Worm (Caenorhabditis elegans) whole organism, L1 larva: ENCODE measurements around the gene pst-1.
A peak's percentile ranks its signal among the peaks of the same experiment; 100 is the strongest.

Experiments
- C04F5.9 ChIP-seq: sonication (generic microtip); optimal IDR thresholded peaks from 2 replicates; lab custom pipeline; 2016; ENCODE audit warnings: missing genetic modification characterization, missing compliant biosample characterization
- C34B4.2 ChIP-seq: sonication (generic microtip); optimal IDR thresholded peaks from 2 replicates; lab custom pipeline; 2017; ENCODE audit warnings: mild to moderate bottlenecking, missing genetic modification characterization, missing compliant biosample characterization
- F16B12.6 ChIP-seq: fragments of 150-350 bp; optimal IDR thresholded peaks from 2 replicates; lab custom pipeline; 2014; ENCODE audit warnings: missing biosample characterization, missing genetic modification characterization
- Y116A8C.19 ChIP-seq: sonication (generic microtip); optimal IDR thresholded peaks from 2 replicates; lab custom pipeline; 2016; ENCODE audit warnings: missing compliant biosample characterization, missing genetic modification characterization, borderline replicate concordance
- aha-1 ChIP-seq: fragments of 150-350 bp; optimal IDR thresholded peaks from 2 replicates; lab custom pipeline; 2014; ENCODE audit warnings: missing biosample characterization, missing genetic modification characterization
- alr-1 ChIP-seq: fragments of 200-800 bp; sonication (Bioruptor generic); optimal IDR thresholded peaks from 2 replicates; lab custom pipeline; 2018; ENCODE audit warnings: borderline replicate concordance, mild to moderate bottlenecking, missing genetic modification characterization, missing compliant biosample characterization
- aly-2 ChIP-seq: fragments of 150-350 bp; optimal IDR thresholded peaks from 2 replicates; lab custom pipeline; 2014; ENCODE audit warnings: missing biosample characterization, missing genetic modification characterization
- ama-1 ChIP-seq: fragments of 150-350 bp; optimal IDR thresholded peaks from 2 replicates; lab custom pipeline; 2014
- ceh-63 ChIP-seq: fragments of 200-800 bp; sonication (Bioruptor generic); optimal IDR thresholded peaks from 2 replicates; lab custom pipeline; 2018; ENCODE audit warnings: mild to moderate bottlenecking, missing genetic modification characterization, missing compliant biosample characterization
- ceh-82 ChIP-seq, 3 experiments: fragments of 150-350 bp in 1 of 3; sonication (generic microtip) in 2 of 3; optimal IDR thresholded peaks; 2 replicates each; lab custom pipeline; 2014 to 2017; ENCODE audit warnings: missing biosample characterization in 3 of 3, missing genetic modification characterization in 3 of 3
- efl-1 ChIP-seq, 4 experiments: fragments of 150-350 bp; optimal IDR thresholded peaks in 3 of 4; peaks in 1 of 4; 1 replicate in 1 of 4; 2 replicates in 3 of 4; lab custom pipeline; 2014; ENCODE audit warnings: missing biosample characterization in 2 of 4, missing genetic modification characterization in 2 of 4, missing genetic modification reagents in 2 of 4
- efl-3 ChIP-seq: fragments of 200-800 bp; sonication (Bioruptor generic); optimal IDR thresholded peaks from 2 replicates; lab custom pipeline; 2018; ENCODE audit warnings: mild to moderate bottlenecking, missing genetic modification characterization, missing compliant biosample characterization
- egl-13 ChIP-seq: sonication (generic microtip); optimal IDR thresholded peaks from 2 replicates; lab custom pipeline; 2016; ENCODE audit warnings: missing genotype, missing genetic modification reagents, missing genetic modification characterization, missing compliant biosample characterization
- egl-27 ChIP-seq, 2 experiments: fragments of 150-350 bp in 1 of 2; sonication (generic microtip); optimal IDR thresholded peaks; 3 replicates each; lab custom pipeline; 2017 to 2018; ENCODE audit warnings: missing biosample characterization in 2 of 2, missing genetic modification characterization in 2 of 2, missing genetic modification reagents in 2 of 2
- elt-2 ChIP-seq: sonication (generic microtip); optimal IDR thresholded peaks from 2 replicates; lab custom pipeline; 2016; ENCODE audit warnings: missing genetic modification characterization, mild to moderate bottlenecking, inconsistent platforms, missing compliant biosample characterization, missing genetic modification reagents
- elt-3 ChIP-seq, 6 experiments: fragments of 150-350 bp in 1 of 6; sonication (generic microtip); optimal IDR thresholded peaks; 2 replicates each; lab custom pipeline; 2017 to 2018; ENCODE audit warnings: missing biosample characterization in 6 of 6, missing genetic modification characterization in 6 of 6, inconsistent platforms in 1 of 6
- ets-5 ChIP-seq: fragments of 200-800 bp; sonication (Bioruptor generic); IDR thresholded peaks from 2 replicates; pipeline ENCODE4 v1.3.6; 2022; ENCODE audit warnings: missing genetic modification characterization, missing compliant biosample characterization
- fkh-10 ChIP-seq: sonication (generic microtip); optimal IDR thresholded peaks from 2 replicates; lab custom pipeline; 2017; ENCODE audit warnings: missing biosample characterization, missing genetic modification reagents, missing genetic modification characterization
- fkh-8 ChIP-seq: sonication (generic microtip); optimal IDR thresholded peaks from 2 replicates; lab custom pipeline; 2016; ENCODE audit warnings: mild to moderate bottlenecking, missing genetic modification characterization, missing compliant biosample characterization
- fos-1 ChIP-seq: fragments of 150-350 bp; optimal IDR thresholded peaks from 2 replicates; lab custom pipeline; 2014; ENCODE audit warnings: missing biosample characterization, missing genetic modification characterization
- grh-1 ChIP-seq: fragments of 200-800 bp; sonication (Bioruptor generic); IDR thresholded peaks from 2 replicates; pipeline ENCODE4 v1.3.6; 2022; ENCODE audit warnings: missing genetic modification reagents, missing genetic modification characterization, missing compliant biosample characterization
- hlh-17 ChIP-seq: fragments of 200-800 bp; sonication (Bioruptor generic); optimal IDR thresholded peaks from 2 replicates; lab custom pipeline; 2018; ENCODE audit warnings: missing genetic modification characterization, mild to moderate bottlenecking, missing compliant biosample characterization, moderate library complexity, borderline replicate concordance
- hlh-4 ChIP-seq: sonication (generic microtip); optimal IDR thresholded peaks from 2 replicates; lab custom pipeline; 2016; ENCODE audit warnings: mild to moderate bottlenecking, missing genetic modification characterization, missing compliant biosample characterization
- isw-1 ChIP-seq: fragments of 200-800 bp; sonication (Bioruptor generic); IDR thresholded peaks from 2 replicates; pipeline ENCODE4 v1.3.6; 2022; ENCODE audit warnings: missing genetic modification characterization, missing compliant biosample characterization
- lin-13 ChIP-seq: fragments of 150-350 bp; optimal IDR thresholded peaks from 2 replicates; lab custom pipeline; 2014; ENCODE audit warnings: missing biosample characterization, missing genetic modification reagents, missing genetic modification characterization
- lin-14 ChIP-seq: fragments of 200-800 bp; sonication (Bioruptor generic); optimal IDR thresholded peaks from 2 replicates; lab custom pipeline; 2018; ENCODE audit warnings: mild to moderate bottlenecking, missing genetic modification characterization, moderate library complexity, missing compliant biosample characterization
- lin-15B ChIP-seq: fragments of 150-350 bp; sonication (generic microtip); optimal IDR thresholded peaks from 3 replicates; lab custom pipeline; 2014; ENCODE audit warnings: missing biosample characterization, missing genetic modification characterization
- lin-35 ChIP-seq, 2 experiments: fragments of 150-350 bp; optimal IDR thresholded peaks; 2 replicates each; lab custom pipeline; 2014; ENCODE audit warnings: missing biosample characterization in 2 of 2, missing genetic modification characterization in 2 of 2, missing genetic modification reagents in 2 of 2
- lir-3 ChIP-seq: sonication (generic microtip); optimal IDR thresholded peaks from 2 replicates; lab custom pipeline; 2016; ENCODE audit warnings: mild to moderate bottlenecking, missing genetic modification characterization, moderate library complexity, missing compliant biosample characterization; ENCODE audit not compliant: poor library complexity
- mab-9 ChIP-seq: fragments of 200-800 bp; sonication (Bioruptor generic); IDR thresholded peaks from 2 replicates; pipeline ENCODE4 v1.3.6; 2022; ENCODE audit warnings: missing genetic modification reagents, missing genetic modification characterization, missing compliant biosample characterization
- mef-2 ChIP-seq: fragments of 150-350 bp; optimal IDR thresholded peaks from 2 replicates; lab custom pipeline; 2014; ENCODE audit warnings: missing biosample characterization, missing genetic modification characterization
- nhr-12 ChIP-seq: sonication (generic microtip); optimal IDR thresholded peaks from 2 replicates; lab custom pipeline; 2017; ENCODE audit warnings: missing biosample characterization, missing genetic modification characterization
- nhr-28 ChIP-seq: fragments of 150-350 bp; optimal IDR thresholded peaks from 2 replicates; lab custom pipeline; 2014; ENCODE audit warnings: missing biosample characterization, missing genetic modification characterization
- nhr-47 ChIP-seq: sonication (generic microtip); optimal IDR thresholded peaks from 2 replicates; lab custom pipeline; 2016; ENCODE audit warnings: mild to moderate bottlenecking, missing genetic modification characterization, moderate library complexity, missing compliant biosample characterization
- nhr-71 ChIP-seq: sonication (generic microtip); optimal IDR thresholded peaks from 2 replicates; lab custom pipeline; 2016; ENCODE audit warnings: mild to moderate bottlenecking, missing genetic modification characterization, moderate library complexity, missing compliant biosample characterization
- nhr-76 ChIP-seq: sonication (generic microtip); optimal IDR thresholded peaks from 2 replicates; lab custom pipeline; 2017; ENCODE audit warnings: missing biosample characterization, missing genetic modification characterization
- nhr-84 ChIP-seq: sonication (generic microtip); optimal IDR thresholded peaks from 2 replicates; lab custom pipeline; 2017; ENCODE audit warnings: missing biosample characterization, missing genetic modification characterization
- nhr-90 ChIP-seq: sonication (generic microtip); optimal IDR thresholded peaks from 2 replicates; lab custom pipeline; 2016; ENCODE audit warnings: mild to moderate bottlenecking, missing genetic modification characterization, missing compliant biosample characterization; ENCODE audit not compliant: poor library complexity
- pag-3 ChIP-seq: sonication (generic microtip); optimal IDR thresholded peaks from 2 replicates; lab custom pipeline; 2017; ENCODE audit warnings: missing genetic modification characterization, mild to moderate bottlenecking, missing compliant biosample characterization, antibody characterized with exemption, borderline replicate concordance; ENCODE audit not compliant: insufficient read depth
- pqm-1 ChIP-seq: sonication (generic microtip); optimal IDR thresholded peaks from 3 replicates; lab custom pipeline; 2017; ENCODE audit warnings: missing biosample characterization, missing genetic modification characterization
- rnt-1 ChIP-seq: sonication (generic microtip); optimal IDR thresholded peaks from 2 replicates; lab custom pipeline; 2016; ENCODE audit warnings: mild to moderate bottlenecking, missing genetic modification characterization, moderate library complexity, missing compliant biosample characterization
- snpc-4 ChIP-seq: fragments of 150-350 bp; optimal IDR thresholded peaks from 2 replicates; lab custom pipeline; 2014; ENCODE audit warnings: missing biosample characterization, missing genetic modification characterization
- snu-23 ChIP-seq: sonication (generic microtip); optimal IDR thresholded peaks from 2 replicates; lab custom pipeline; 2016; ENCODE audit warnings: missing genetic modification characterization, missing compliant biosample characterization
- sup-37 ChIP-seq: fragments of 200-800 bp; sonication (Bioruptor generic); optimal IDR thresholded peaks from 2 replicates; lab custom pipeline; 2018; ENCODE audit warnings: mild to moderate bottlenecking, missing genetic modification characterization, missing compliant biosample characterization
- swsn-7 ChIP-seq: sonication (generic microtip); optimal IDR thresholded peaks from 2 replicates; lab custom pipeline; 2016; ENCODE audit warnings: missing genetic modification characterization, missing compliant biosample characterization
- tbx-2 ChIP-seq: sonication (generic microtip); optimal IDR thresholded peaks from 2 replicates; lab custom pipeline; 2016; ENCODE audit warnings: missing genetic modification characterization, missing compliant biosample characterization
- tlp-1 ChIP-seq: fragments of 150-350 bp; optimal IDR thresholded peaks from 2 replicates; lab custom pipeline; 2014; ENCODE audit warnings: missing biosample characterization, missing genetic modification characterization
- unc-130 ChIP-seq: fragments of 150-350 bp; optimal IDR thresholded peaks from 2 replicates; lab custom pipeline; 2017; ENCODE audit warnings: missing biosample characterization, missing genetic modification characterization, inconsistent platforms
- unc-86 ChIP-seq: sonication (generic microtip); optimal IDR thresholded peaks from 2 replicates; lab custom pipeline; 2016; ENCODE audit warnings: missing genetic modification characterization, missing compliant biosample characterization
- vab-15 ChIP-seq: sonication (generic microtip); optimal IDR thresholded peaks from 2 replicates; lab custom pipeline; 2017; ENCODE audit warnings: missing genotype, mild to moderate bottlenecking, missing genetic modification characterization, missing compliant biosample characterization
- xbp-1 ChIP-seq: sonication (generic microtip); optimal IDR thresholded peaks from 2 replicates; lab custom pipeline; 2016; ENCODE audit warnings: missing genetic modification characterization, missing compliant biosample characterization
- ztf-4 ChIP-seq: fragments of 150-350 bp; optimal IDR thresholded peaks from 2 replicates; lab custom pipeline; 2014; ENCODE audit warnings: missing biosample characterization, missing genetic modification characterization

Gene pst-1

DNA sequence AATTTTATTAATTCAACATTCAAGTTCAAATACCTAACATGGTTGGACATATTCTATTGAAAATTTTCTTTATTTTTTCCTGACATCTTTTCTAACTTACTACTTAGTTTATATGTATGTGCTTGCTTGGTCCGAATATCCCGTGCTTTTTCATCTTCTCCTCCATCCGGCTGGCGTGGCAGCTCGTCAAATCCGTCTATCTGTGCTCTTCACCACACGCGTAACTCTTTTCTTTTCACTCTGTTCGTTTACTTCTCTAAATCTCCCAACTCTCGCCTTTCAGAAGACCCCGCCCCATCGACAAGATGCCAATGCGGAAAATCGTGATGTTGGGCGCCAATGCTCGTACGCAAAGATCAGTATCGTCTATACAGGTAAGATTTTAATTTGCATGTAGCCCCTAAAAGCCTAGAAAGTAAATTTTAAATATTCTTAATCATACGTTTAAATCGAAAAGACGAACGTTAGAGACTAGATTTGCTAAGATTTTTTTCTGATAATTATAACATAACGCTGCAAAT lies 21.5 kb downstream of the pst-1 start:
- no peak for TF ChIP-seq aha-1
- TF ChIP-seq C34B4.2, result no peak
- peak; percentile 4 for TF ChIP-seq nhr-47 (tag; lab: Kevin White, UChicago)
- no peak for TF ChIP-seq elt-2
- no peak for TF ChIP-seq F16B12.6 (tag; lab: Kevin White, UChicago)
- TF ChIP-seq lin-14 (GFP tag; lab: Kevin White, UChicago), result peak; percentile 76
- TF ChIP-seq mab-9 (GFP tag; lab: Robert Waterston, UW), result no peak
- TF ChIP-seq xbp-1 (tag; lab: Kevin White, UChicago), result no peak
- no peak for TF ChIP-seq efl-3
- TF ChIP-seq fos-1 (tag; lab: Kevin White, UChicago), result no peak
- no peak for TF ChIP-seq lir-3
- TF ChIP-seq ztf-4 (tag; lab: Kevin White, UChicago), result no peak
- no peak for TF ChIP-seq sup-37 (GFP tag; lab: Kevin White, UChicago)
- TF ChIP-seq lin-35 (GFP tag; optimal IDR thresholded peaks at IDR 0.05; lab: Kevin White, UChicago), result no peak
- no peak for TF ChIP-seq tbx-2 (tag; lab: Kevin White, UChicago)
- TF ChIP-seq fkh-10 (GFP tag; lab: Kevin White, UChicago), result peak; percentile 13
- TF ChIP-seq vab-15, result no peak
- no peak for TF ChIP-seq nhr-76
- TF ChIP-seq efl-1 (optimal IDR thresholded peaks at IDR 0.05; lab: Kevin White, UChicago), result peak in 1 of 2 experiments; percentile 24
- TF ChIP-seq efl-1 (GFP tag; optimal IDR thresholded peaks at IDR 0.05 in 1 of 2; lab: Kevin White, UChicago), result peak; percentile 14 to 16
- no peak for TF ChIP-seq ama-1 (lab: Kevin White, UChicago)
- TF ChIP-seq hlh-17 (GFP tag; lab: Kevin White, UChicago), result no peak
- peak in 1 of 3 experiments; percentile 4 for TF ChIP-seq ceh-82 (tag; optimal IDR thresholded peaks at IDR 0.05; lab: Kevin White, UChicago)
- no peak for TF ChIP-seq mef-2 (tag; lab: Kevin White, UChicago)
- TF ChIP-seq aly-2, result no peak
- no peak for TF ChIP-seq pqm-1 (tag; lab: Kevin White, UChicago)
- TF ChIP-seq lin-15B (tag; lab: Kevin White, UChicago), result no peak
- no peak for TF ChIP-seq nhr-28
- no peak for TF ChIP-seq snpc-4
- TF ChIP-seq rnt-1 (tag; lab: Kevin White, UChicago), result peak; percentile 44
- peak; percentile 1 for TF ChIP-seq snu-23 (GFP tag; lab: Kevin White, UChicago)
- TF ChIP-seq egl-13 (tag; lab: Kevin White, UChicago), result no peak
- TF ChIP-seq pag-3 (tag; lab: Kevin White, UChicago), result peak; percentile 41
- no peak for TF ChIP-seq grh-1 (GFP tag; lab: Robert Waterston, UW)
- TF ChIP-seq nhr-71, result peak; percentile 27
- TF ChIP-seq nhr-84, result no peak
- no peak for TF ChIP-seq nhr-12 (tag; lab: Kevin White, UChicago)
- TF ChIP-seq swsn-7 (tag; lab: Kevin White, UChicago), result peak; percentile 11
- TF ChIP-seq tlp-1 (tag; lab: Kevin White, UChicago), result no peak
- no peak for TF ChIP-seq elt-3 (tag; optimal IDR thresholded peaks at IDR 0.05; lab: Kevin White, UChicago)
- no peak for TF ChIP-seq C04F5.9 (tag; lab: Kevin White, UChicago)
- TF ChIP-seq ceh-63, result no peak
- no peak for TF ChIP-seq unc-130 (tag; lab: Kevin White, UChicago)
- no peak for TF ChIP-seq hlh-4 (tag; lab: Kevin White, UChicago)
- no peak for TF ChIP-seq Y116A8C.19 (tag; lab: Kevin White, UChicago)
- no peak for TF ChIP-seq lin-13
- TF ChIP-seq fkh-8 (tag; lab: Kevin White, UChicago), result peak; percentile 20
- no peak for TF ChIP-seq alr-1 (tag; lab: Kevin White, UChicago)
- no peak for TF ChIP-seq nhr-90
- TF ChIP-seq egl-27 (tag; optimal IDR thresholded peaks at IDR 0.05; lab: Kevin White, UChicago), result no peak
- TF ChIP-seq ets-5 (GFP tag; lab: Robert Waterston, UW), result no peak
- no peak for TF ChIP-seq unc-86 (tag; lab: Kevin White, UChicago)
- no peak for TF ChIP-seq isw-1
